In genomic region chr3L:3197464-3197863, dm6 we compare ENCODE assay signal across 1 fruit fly cellular context.
TF ChIP-seq lines count a peak whose summit lies in the region.

TSS of gene CG14966 (minus strand) at chr3L:3197631.

TF ChIP-seq in whole organism, embryonic, 481 proteins besides CTCF, POLR2A, EP300 and RAD21 (continued from another document):
- TF ChIP-seq yki (optimal IDR thresholded peaks at IDR 0.05; lab: Kevin White, UChicago) = no peak
- no peak for TF ChIP-seq CG7556 (GFP tag; optimal IDR thresholded peaks at IDR 0.05; lab: Kevin White, UChicago)
- TF ChIP-seq CG16863 (GFP tag; optimal IDR thresholded peaks at IDR 0.05; lab: Kevin White, UChicago) = no peak
- no peak for TF ChIP-seq Xrp1 (GFP tag; IDR thresholded peaks at IDR 0.05; lab: Robert Waterston, UW)
- TF ChIP-seq hbn (GFP tag; IDR thresholded peaks at IDR 0.05; lab: Robert Waterston, UW; ENCODE audit: partially characterized antibody) = peak; percentile 85
- TF ChIP-seq al (GFP tag; IDR thresholded peaks at IDR 0.05; lab: Robert Waterston, UW) = no peak
- no peak for TF ChIP-seq CG11456 (GFP tag; IDR thresholded peaks at IDR 0.05; lab: Robert Waterston, UW)
- TF ChIP-seq ind (GFP tag; optimal IDR thresholded peaks at IDR 0.05; lab: Kevin White, UChicago) = peak; percentile 19
- TF ChIP-seq cas (GFP tag; IDR thresholded peaks at IDR 0.05; lab: Robert Waterston, UW) = no peak
- TF ChIP-seq pb (GFP tag; optimal IDR thresholded peaks at IDR 0.05; lab: Kevin White, UChicago) = no peak
- no peak for TF ChIP-seq CG12299 (tag; optimal IDR thresholded peaks at IDR 0.05; lab: Kevin White, UChicago)
- no peak for TF ChIP-seq CG17328 (GFP tag; IDR thresholded peaks at IDR 0.05; lab: Robert Waterston, UW)
- TF ChIP-seq az2 (GFP tag; optimal IDR thresholded peaks at IDR 0.05; lab: Kevin White, UChicago) = peak; percentile 17
- no peak for TF ChIP-seq wek (GFP tag; optimal IDR thresholded peaks at IDR 0.05; lab: Kevin White, UChicago)
- TF ChIP-seq CG12219 (GFP tag; optimal IDR thresholded peaks at IDR 0.05; lab: Kevin White, UChicago) = no peak
- peak; percentile 23 for TF ChIP-seq CG7839 (tag; optimal IDR thresholded peaks at IDR 0.05; lab: Kevin White, UChicago)
- TF ChIP-seq Chrac-16 (GFP tag; optimal IDR thresholded peaks at IDR 0.05; lab: Kevin White, UChicago) = peak; percentile 4
- TF ChIP-seq tna (GFP tag; IDR thresholded peaks at IDR 0.05; lab: Robert Waterston, UW; ENCODE audit: partially characterized antibody) = peak; percentile 51; the same call in 1 of the 2 replicates
- no peak for TF ChIP-seq Hand (GFP tag; optimal IDR thresholded peaks at IDR 0.05; lab: Kevin White, UChicago)
- TF ChIP-seq h (optimal IDR thresholded peaks at IDR 0.05; lab: Kevin White, UChicago) = no peak
- TF ChIP-seq CG2875 (GFP tag; optimal IDR thresholded peaks at IDR 0.05; lab: Kevin White, UChicago) = no peak
- no peak for TF ChIP-seq CG12236 (GFP tag; optimal IDR thresholded peaks at IDR 0.05; lab: Kevin White, UChicago)
- peak; percentile 4 for TF ChIP-seq unpg (GFP tag; optimal IDR thresholded peaks at IDR 0.05; lab: Kevin White, UChicago)
- no peak for TF ChIP-seq sim (GFP tag; IDR thresholded peaks at IDR 0.05; lab: Robert Waterston, UW)
- TF ChIP-seq Sox102F (GFP tag; optimal IDR thresholded peaks at IDR 0.05; lab: Kevin White, UChicago) = no peak
- TF ChIP-seq CG42726 (GFP tag; IDR thresholded peaks at IDR 0.05; lab: Robert Waterston, UW; ENCODE audit: partially characterized antibody) = peak; percentile 91
- no peak for TF ChIP-seq org-1 (GFP tag; optimal IDR thresholded peaks at IDR 0.05; lab: Kevin White, UChicago)
- TF ChIP-seq E2f2 (GFP tag; IDR thresholded peaks at IDR 0.05; lab: Robert Waterston, UW) = peak; percentile 52; the same call in 1 of the 2 replicates
- TF ChIP-seq Mrtf (GFP tag; IDR thresholded peaks at IDR 0.05; lab: Robert Waterston, UW) = no peak
- no peak for TF ChIP-seq dysf (GFP tag; IDR thresholded peaks at IDR 0.05; lab: Robert Waterston, UW)
- no peak for TF ChIP-seq CG7271 (tag; optimal IDR thresholded peaks at IDR 0.05; lab: Kevin White, UChicago)
- no peak for TF ChIP-seq Poxn (GFP tag; IDR thresholded peaks at IDR 0.05; lab: Robert Waterston, UW)
- no peak for TF ChIP-seq ken (GFP tag; IDR thresholded peaks at IDR 0.05; lab: Robert Waterston, UW)
- peak; percentile 62 for TF ChIP-seq MESR4 (GFP tag; optimal IDR thresholded peaks at IDR 0.05; lab: Kevin White, UChicago)
- TF ChIP-seq eve (GFP tag; optimal IDR thresholded peaks at IDR 0.05; lab: Kevin White, UChicago) = no peak
- no peak for TF ChIP-seq Six4 (GFP tag; optimal IDR thresholded peaks at IDR 0.05; lab: Kevin White, UChicago)
- TF ChIP-seq Hr39 (optimal IDR thresholded peaks at IDR 0.05; lab: Kevin White, UChicago) = no peak
- peak; percentile 1 for TF ChIP-seq CG4424 (GFP tag; optimal IDR thresholded peaks at IDR 0.05; lab: Kevin White, UChicago)
- TF ChIP-seq Dll (GFP tag; IDR thresholded peaks at IDR 0.05; lab: Robert Waterston, UW; ENCODE audit: partially characterized antibody) = peak; percentile 91
- no peak for TF ChIP-seq CG14050 (GFP tag; IDR thresholded peaks at IDR 0.05; lab: Robert Waterston, UW)
- no peak for TF ChIP-seq tup (GFP tag; optimal IDR thresholded peaks at IDR 0.05; lab: Kevin White, UChicago)
- TF ChIP-seq NfI (GFP tag; optimal IDR thresholded peaks at IDR 0.05; lab: Kevin White, UChicago) = no peak
- TF ChIP-seq Oaz (GFP tag; IDR thresholded peaks at IDR 0.05; lab: Robert Waterston, UW) = no peak
- TF ChIP-seq dm (GFP tag; optimal IDR thresholded peaks at IDR 0.05; lab: Kevin White, UChicago) = no peak
- no peak for TF ChIP-seq onecut (GFP tag; IDR thresholded peaks at IDR 0.05; lab: Robert Waterston, UW)
- no peak for TF ChIP-seq Gsc (GFP tag; IDR thresholded peaks at IDR 0.05; lab: Robert Waterston, UW)
- TF ChIP-seq CG10321 (GFP tag; IDR thresholded peaks at IDR 0.05; lab: Robert Waterston, UW) = no peak
- TF ChIP-seq Antp (GFP tag; optimal IDR thresholded peaks at IDR 0.05; lab: Kevin White, UChicago) = peak; percentile 22
- TF ChIP-seq bbx (GFP tag; IDR thresholded peaks at IDR 0.05; lab: Robert Waterston, UW; ENCODE audit: partially characterized antibody) = peak; percentile 96
- no peak for TF ChIP-seq CG8478 (optimal IDR thresholded peaks at IDR 0.05; lab: Kevin White, UChicago)
- no peak for TF ChIP-seq zfh1 (GFP tag; IDR thresholded peaks at IDR 0.05; lab: Robert Waterston, UW)
- TF ChIP-seq Hr78 (GFP tag; optimal IDR thresholded peaks at IDR 0.05; lab: Kevin White, UChicago) = no peak
- no peak for TF ChIP-seq CG4360 (GFP tag; IDR thresholded peaks at IDR 0.05; lab: Robert Waterston, UW)
- no peak for TF ChIP-seq CG6765 (GFP tag; optimal IDR thresholded peaks at IDR 0.05; lab: Kevin White, UChicago)
- TF ChIP-seq CG12155 (GFP tag; optimal IDR thresholded peaks at IDR 0.05; lab: Kevin White, UChicago) = peak; percentile 32
- TF ChIP-seq Dbx (GFP tag; IDR thresholded peaks at IDR 0.05; lab: Robert Waterston, UW) = peak; percentile 57; the same call in 2 of the 3 replicates
- peak; percentile 38 for TF ChIP-seq Meics (GFP tag; optimal IDR thresholded peaks at IDR 0.05; lab: Kevin White, UChicago)
- no peak for TF ChIP-seq cwo (GFP tag; optimal IDR thresholded peaks at IDR 0.05; lab: Kevin White, UChicago)
- peak; percentile 0 for TF ChIP-seq CG7786 (GFP tag; optimal IDR thresholded peaks at IDR 0.05; lab: Kevin White, UChicago)
- TF ChIP-seq Bdp1 (GFP tag; optimal IDR thresholded peaks at IDR 0.05; lab: Kevin White, UChicago) = no peak
- peak; percentile 79 for TF ChIP-seq CG34376 (GFP tag; optimal IDR thresholded peaks at IDR 0.05; lab: Kevin White, UChicago)
- TF ChIP-seq CG12659 (GFP tag; optimal IDR thresholded peaks at IDR 0.05; lab: Kevin White, UChicago) = peak; percentile 62
- no peak for TF ChIP-seq Dip3 (GFP tag; optimal IDR thresholded peaks at IDR 0.05; lab: Kevin White, UChicago)
- no peak for TF ChIP-seq ewg (GFP tag; optimal IDR thresholded peaks at IDR 0.05; lab: Kevin White, UChicago)
- TF ChIP-seq Bgb (GFP tag; IDR thresholded peaks at IDR 0.05; lab: Robert Waterston, UW; ENCODE audit: partially characterized antibody) = peak; percentile 96
- no peak for TF ChIP-seq CG18619 (GFP tag; optimal IDR thresholded peaks at IDR 0.05; lab: Kevin White, UChicago)
- TF ChIP-seq HLH3B (GFP tag; IDR thresholded peaks at IDR 0.05; lab: Robert Waterston, UW) = no peak
- no peak for TF ChIP-seq CG17359 (tag; optimal IDR thresholded peaks at IDR 0.05; lab: Kevin White, UChicago)
- TF ChIP-seq CG9609 (GFP tag; optimal IDR thresholded peaks at IDR 0.05; lab: Kevin White, UChicago) = no peak
- no peak for TF ChIP-seq CG11695 (GFP tag; IDR thresholded peaks at IDR 0.05; lab: Robert Waterston, UW)
- TF ChIP-seq CG8388 (GFP tag; optimal IDR thresholded peaks at IDR 0.05; lab: Kevin White, UChicago) = no peak
- peak; percentile 6 for TF ChIP-seq CG9817 (tag; optimal IDR thresholded peaks at IDR 0.05; lab: Kevin White, UChicago)
- TF ChIP-seq ranshi (GFP tag; IDR thresholded peaks at IDR 0.05; lab: Robert Waterston, UW) = no peak
- peak; percentile 56 for TF ChIP-seq ato (GFP tag; IDR thresholded peaks at IDR 0.05; lab: Robert Waterston, UW; ENCODE audit: partially characterized antibody)
- TF ChIP-seq D19B (GFP tag; optimal IDR thresholded peaks at IDR 0.05; lab: Kevin White, UChicago) = no peak
- no peak for TF ChIP-seq ftz-f1 (GFP tag; optimal IDR thresholded peaks at IDR 0.05; lab: Kevin White, UChicago)
- no peak for TF ChIP-seq slou (GFP tag; optimal IDR thresholded peaks at IDR 0.05; lab: Kevin White, UChicago)
- no peak for TF ChIP-seq CG4707 (GFP tag; optimal IDR thresholded peaks at IDR 0.05; lab: Kevin White, UChicago)
- no peak for TF ChIP-seq CG1602 (GFP tag; optimal IDR thresholded peaks at IDR 0.05; lab: Kevin White, UChicago)
- no peak for TF ChIP-seq CG17612 (GFP tag; IDR thresholded peaks at IDR 0.05; lab: Robert Waterston, UW)
- TF ChIP-seq tio (GFP tag; optimal IDR thresholded peaks at IDR 0.05; lab: Kevin White, UChicago) = no peak
- TF ChIP-seq Hmr (GFP tag; optimal IDR thresholded peaks at IDR 0.05; lab: Kevin White, UChicago) = peak; percentile 27
- no peak for TF ChIP-seq zf30C (GFP tag; optimal IDR thresholded peaks at IDR 0.05; lab: Kevin White, UChicago)
- no peak for TF ChIP-seq aop (GFP tag; IDR thresholded peaks at IDR 0.05; lab: Robert Waterston, UW)
- no peak for TF ChIP-seq gt (GFP tag; IDR thresholded peaks at IDR 0.05; lab: Robert Waterston, UW)
- no peak for TF ChIP-seq CG17802 (tag; optimal IDR thresholded peaks at IDR 0.05; lab: Kevin White, UChicago)
- no peak for TF ChIP-seq NK7.1 (GFP tag; optimal IDR thresholded peaks at IDR 0.05; lab: Kevin White, UChicago)
- no peak for TF ChIP-seq Vsx1 (GFP tag; optimal IDR thresholded peaks at IDR 0.05; lab: Kevin White, UChicago)
- TF ChIP-seq CG10959 (GFP tag; IDR thresholded peaks at IDR 0.05; lab: Robert Waterston, UW) = no peak
- no peak for TF ChIP-seq D (optimal IDR thresholded peaks at IDR 0.05; lab: Kevin White, UChicago)
- TF ChIP-seq D (GFP tag; optimal IDR thresholded peaks at IDR 0.05; lab: Kevin White, UChicago) = no peak
- TF ChIP-seq CG31388 (GFP tag; optimal IDR thresholded peaks at IDR 0.05; lab: Kevin White, UChicago) = no peak
- no peak for TF ChIP-seq crc (GFP tag; optimal IDR thresholded peaks at IDR 0.05; lab: Kevin White, UChicago)
- no peak for TF ChIP-seq CG6854 (GFP tag; optimal IDR thresholded peaks at IDR 0.05; lab: Kevin White, UChicago)
- peak; percentile 30 for TF ChIP-seq mirr (GFP tag; optimal IDR thresholded peaks at IDR 0.05; lab: Kevin White, UChicago)
- TF ChIP-seq CG9932 (GFP tag; IDR thresholded peaks at IDR 0.05; lab: Robert Waterston, UW) = peak; percentile 78
- no peak for TF ChIP-seq stc (GFP tag; IDR thresholded peaks at IDR 0.05; lab: Robert Waterston, UW)
- no peak for TF ChIP-seq CG9727 (GFP tag; optimal IDR thresholded peaks at IDR 0.05; lab: Kevin White, UChicago)
- TF ChIP-seq trem (tag; optimal IDR thresholded peaks at IDR 0.05; lab: Kevin White, UChicago) = peak; percentile 76
- no peak for TF ChIP-seq z (GFP tag; IDR thresholded peaks at IDR 0.05; lab: Robert Waterston, UW)
- TF ChIP-seq CG6683 (GFP tag; optimal IDR thresholded peaks at IDR 0.05; lab: Kevin White, UChicago) = no peak
- no peak for TF ChIP-seq CG11696 (GFP tag; IDR thresholded peaks at IDR 0.05; lab: Robert Waterston, UW)
- peak; percentile 1 for TF ChIP-seq CG10979 (tag; optimal IDR thresholded peaks at IDR 0.05; lab: Kevin White, UChicago)
- no peak for TF ChIP-seq Hr3 (GFP tag; optimal IDR thresholded peaks at IDR 0.05; lab: Kevin White, UChicago)
- TF ChIP-seq CG9215 (GFP tag; IDR thresholded peaks at IDR 0.05; lab: Robert Waterston, UW) = no peak
- TF ChIP-seq pan (optimal IDR thresholded peaks at IDR 0.05; lab: Kevin White, UChicago) = no peak
- TF ChIP-seq pan (GFP tag; optimal IDR thresholded peaks at IDR 0.05 in 1 of 2, IDR thresholded peaks at IDR 0.05 in 1 of 2) = no peak
- TF ChIP-seq D19A (tag; optimal IDR thresholded peaks at IDR 0.05; lab: Kevin White, UChicago) = no peak
- TF ChIP-seq CG5180 (GFP tag; optimal IDR thresholded peaks at IDR 0.05; lab: Kevin White, UChicago) = no peak
- TF ChIP-seq chn (GFP tag; optimal IDR thresholded peaks at IDR 0.05; lab: Kevin White, UChicago) = no peak
- peak; percentile 20 to 48 for TF ChIP-seq dpn (GFP tag; optimal IDR thresholded peaks at IDR 0.05; lab: Kevin White, UChicago)
- TF ChIP-seq ham (GFP tag; IDR thresholded peaks at IDR 0.05; lab: Robert Waterston, UW) = no peak
- peak; percentile 42 for TF ChIP-seq Dp (GFP tag; optimal IDR thresholded peaks at IDR 0.05; lab: Kevin White, UChicago)
- no peak for TF ChIP-seq CG13775 (GFP tag; optimal IDR thresholded peaks at IDR 0.05; lab: Kevin White, UChicago)
- no peak for TF ChIP-seq HHEX (GFP tag; optimal IDR thresholded peaks at IDR 0.05; lab: Kevin White, UChicago)
- no peak for TF ChIP-seq odd (GFP tag; optimal IDR thresholded peaks at IDR 0.05; lab: Kevin White, UChicago)
- TF ChIP-seq lab (GFP tag; optimal IDR thresholded peaks at IDR 0.05; lab: Kevin White, UChicago) = peak; percentile 14
- no peak for TF ChIP-seq CG10366 (GFP tag; IDR thresholded peaks at IDR 0.05; lab: Robert Waterston, UW)
- no peak for TF ChIP-seq CG3281 (GFP tag; optimal IDR thresholded peaks at IDR 0.05; lab: Kevin White, UChicago)
- no peak for TF ChIP-seq CG15601 (tag; optimal IDR thresholded peaks at IDR 0.05; lab: Kevin White, UChicago)
- no peak for TF ChIP-seq ap (GFP tag; IDR thresholded peaks at IDR 0.05; lab: Robert Waterston, UW)
- peak; percentile 43 for TF ChIP-seq stwl (tag; optimal IDR thresholded peaks at IDR 0.05; lab: Kevin White, UChicago)
- TF ChIP-seq CG2712 (tag; optimal IDR thresholded peaks at IDR 0.05; lab: Kevin White, UChicago) = peak; percentile 44
- TF ChIP-seq jumu (GFP tag; optimal IDR thresholded peaks at IDR 0.05; lab: Kevin White, UChicago) = peak; percentile 9
- no peak for TF ChIP-seq sqz (GFP tag; optimal IDR thresholded peaks at IDR 0.05; lab: Kevin White, UChicago)
- TF ChIP-seq Awh (GFP tag; IDR thresholded peaks at IDR 0.05; lab: Robert Waterston, UW) = no peak
- no peak for TF ChIP-seq CG15073 (GFP tag; optimal IDR thresholded peaks at IDR 0.05; lab: Kevin White, UChicago)
- no peak for TF ChIP-seq gcm (GFP tag; optimal IDR thresholded peaks at IDR 0.05; lab: Kevin White, UChicago)
- TF ChIP-seq NFAT (GFP tag; IDR thresholded peaks at IDR 0.05; lab: Robert Waterston, UW) = no peak; the same call in 1 of the 2 replicates
- TF ChIP-seq CG30020 (tag; optimal IDR thresholded peaks at IDR 0.05; lab: Kevin White, UChicago) = peak; percentile 42
- peak; percentile 39 for TF ChIP-seq tin (GFP tag; optimal IDR thresholded peaks at IDR 0.05; lab: Kevin White, UChicago)
- no peak for TF ChIP-seq E2f1 (GFP tag; IDR thresholded peaks at IDR 0.05; lab: Robert Waterston, UW)
- no peak for TF ChIP-seq croc (GFP tag; conservative IDR thresholded peaks at IDR 0.05; lab: Robert Waterston, UW)
- TF ChIP-seq HmgD (GFP tag; optimal IDR thresholded peaks at IDR 0.05; lab: Kevin White, UChicago) = peak; percentile 44
- TF ChIP-seq CG11093 (GFP tag; IDR thresholded peaks at IDR 0.05; lab: Robert Waterston, UW) = no peak
